Worm (Caenorhabditis elegans) whole organism, L1 larva: Measurements from ENCODE around the gene set-13.

ENCODE experiments used
- ces-1 ChIP-seq: fragments of 150-350 bp; optimal IDR thresholded peaks from 2 replicates; lab custom pipeline; 2014; ENCODE audit warnings: missing biosample characterization, missing genetic modification reagents, missing genetic modification characterization
- fkh-8 ChIP-seq: sonication (generic microtip); optimal IDR thresholded peaks from 2 replicates; lab custom pipeline; 2016; ENCODE audit warnings: mild to moderate bottlenecking, missing genetic modification characterization, missing compliant biosample characterization
- fos-1 ChIP-seq: fragments of 150-350 bp; optimal IDR thresholded peaks from 2 replicates; lab custom pipeline; 2014; ENCODE audit warnings: missing biosample characterization, missing genetic modification characterization
- jun-1 ChIP-seq: fragments of 150-350 bp; optimal IDR thresholded peaks from 2 replicates; lab custom pipeline; 2014; ENCODE audit warnings: missing biosample characterization, missing genetic modification reagents, missing genetic modification characterization
- lin-13 ChIP-seq: fragments of 150-350 bp; optimal IDR thresholded peaks from 2 replicates; lab custom pipeline; 2014; ENCODE audit warnings: missing biosample characterization, missing genetic modification reagents, missing genetic modification characterization
- nhr-19 ChIP-seq: fragments of 200-800 bp; sonication (Bioruptor generic); conservative IDR thresholded peaks from 2 replicates; pipeline ENCODE4 v1.3.6; 2022; ENCODE audit warnings: missing genetic modification characterization, missing compliant biosample characterization
- nhr-28 ChIP-seq: fragments of 150-350 bp; optimal IDR thresholded peaks from 2 replicates; lab custom pipeline; 2014; ENCODE audit warnings: missing biosample characterization, missing genetic modification characterization
- nhr-77 ChIP-seq: fragments of 150-350 bp; optimal IDR thresholded peaks from 2 replicates; lab custom pipeline; 2014; ENCODE audit warnings: missing biosample characterization, missing genetic modification characterization
- snpc-4 ChIP-seq: fragments of 150-350 bp; optimal IDR thresholded peaks from 2 replicates; lab custom pipeline; 2014; ENCODE audit warnings: missing biosample characterization, missing genetic modification characterization
- sup-37 ChIP-seq: fragments of 200-800 bp; sonication (Bioruptor generic); optimal IDR thresholded peaks from 2 replicates; lab custom pipeline; 2018; ENCODE audit warnings: mild to moderate bottlenecking, missing genetic modification characterization, missing compliant biosample characterization
- tbx-2 ChIP-seq: sonication (generic microtip); optimal IDR thresholded peaks from 2 replicates; lab custom pipeline; 2016; ENCODE audit warnings: missing genetic modification characterization, missing compliant biosample characterization
- unc-62 ChIP-seq: fragments of 150-350 bp; optimal IDR thresholded peaks from 2 replicates; lab custom pipeline; 2014; ENCODE audit warnings: missing biosample characterization, missing genetic modification reagents, missing genetic modification characterization
- ztf-11 ChIP-seq, 2 experiments: sonication (generic microtip); optimal IDR thresholded peaks; 2 replicates each; lab custom pipeline; 2016 to 2017; ENCODE audit warnings: missing genetic modification characterization in 2 of 2, missing biosample characterization in 1 of 2, missing compliant biosample characterization in 1 of 2

DNA sequence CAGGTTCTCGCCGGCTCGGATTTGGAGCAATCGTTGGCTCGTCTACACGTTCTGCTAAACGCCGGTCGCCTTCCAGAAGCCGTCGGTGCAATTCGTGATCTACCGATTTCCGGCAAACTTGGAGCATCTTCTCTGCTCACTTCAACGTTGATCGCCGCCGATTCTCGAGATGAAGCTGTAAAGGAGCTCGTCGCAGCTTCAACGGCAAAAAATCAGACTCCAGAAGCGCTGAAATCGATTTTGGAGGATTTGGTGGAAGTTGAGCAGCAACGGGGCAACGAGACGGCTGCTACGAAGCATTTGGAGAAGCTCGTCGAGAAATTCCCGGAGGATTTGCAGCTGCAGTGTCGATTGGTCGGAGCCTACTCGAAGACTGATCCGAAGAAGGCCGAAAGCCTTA is 25.1 kb upstream of the set-13 start:
- TF ChIP-seq fkh-8 (tag; lab: Kevin White, UChicago) (no peak), sup-37 (GFP tag; lab: Kevin White, UChicago) (no peak), nhr-28 (tag; lab: Kevin White, UChicago) (no peak), nhr-19 (GFP tag; lab: Robert Waterston, UW) (no peak), lin-13 (GFP tag; lab: Kevin White, UChicago) (no peak), nhr-77 (tag; lab: Kevin White, UChicago) (no peak), ztf-11 (tag; optimal IDR thresholded peaks at IDR 0.05; lab: Kevin White, UChicago) (no peak), unc-62 (GFP tag; lab: Kevin White, UChicago) (no peak), ces-1 (GFP tag; lab: Kevin White, UChicago) (no peak), fos-1 (tag; lab: Kevin White, UChicago) (no peak), tbx-2 (no peak), jun-1 (tag; lab: Kevin White, UChicago) (no peak), snpc-4 (tag; lab: Kevin White, UChicago) (no peak)
